Worm (Caenorhabditis elegans) whole organism, young adult: ENCODE results near the gene E02C12.11.

Source experiments
- ccch-3 ChIP-seq: fragments of 200-800 bp; sonication (Bioruptor generic); optimal IDR thresholded peaks from 2 replicates; lab custom pipeline; 2018; ENCODE audit warnings: mild to moderate bottlenecking, missing genetic modification characterization, missing compliant biosample characterization
- lin-40 ChIP-seq: sonication (generic microtip); optimal IDR thresholded peaks from 2 replicates; lab custom pipeline; 2016; ENCODE audit warnings: missing genetic modification characterization, mild to moderate bottlenecking, missing compliant biosample characterization, missing genotype, missing genetic modification reagents
- madf-10 ChIP-seq: sonication (generic microtip); optimal IDR thresholded peaks from 2 replicates; lab custom pipeline; 2016; ENCODE audit warnings: mild to moderate bottlenecking, missing genetic modification characterization, missing compliant biosample characterization
- madf-6 ChIP-seq: fragments of 200-800 bp; sonication (Bioruptor generic); IDR thresholded peaks from 2 replicates; pipeline ENCODE4 v1.3.6; 2022; ENCODE audit warnings: missing genetic modification reagents, missing genetic modification characterization, missing compliant biosample characterization

DNA sequence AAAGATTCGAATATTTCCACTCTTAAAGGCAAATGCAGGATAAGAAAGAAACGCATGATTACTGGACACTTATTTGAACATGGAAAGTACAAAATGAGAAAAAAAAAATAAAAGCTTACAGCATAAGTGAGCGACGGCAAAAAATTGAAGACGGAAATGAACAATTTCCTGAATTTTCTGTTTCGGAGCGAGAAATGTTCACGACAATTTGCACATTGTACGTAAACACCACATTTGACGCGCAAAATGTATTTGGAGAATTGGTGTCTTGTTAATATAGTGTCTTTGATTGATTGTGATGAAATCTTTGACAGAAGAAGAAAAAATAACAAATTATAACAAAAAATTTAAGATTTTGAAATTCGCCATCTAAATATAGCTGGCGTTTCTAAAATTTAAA is 45.9 kb upstream of the E02C12.11 start, which contains the start of gene F36D4.5:
- TF ChIP-seq lin-40 (tag; lab: Kevin White, UChicago) (no peak), madf-10 (tag; lab: Kevin White, UChicago) (no peak), madf-6 (GFP tag; lab: Robert Waterston, UW) (no peak), ccch-3 (no peak)
